Worm (Caenorhabditis elegans): ENCODE measurements around the gene C15H11.11.

DNA sequence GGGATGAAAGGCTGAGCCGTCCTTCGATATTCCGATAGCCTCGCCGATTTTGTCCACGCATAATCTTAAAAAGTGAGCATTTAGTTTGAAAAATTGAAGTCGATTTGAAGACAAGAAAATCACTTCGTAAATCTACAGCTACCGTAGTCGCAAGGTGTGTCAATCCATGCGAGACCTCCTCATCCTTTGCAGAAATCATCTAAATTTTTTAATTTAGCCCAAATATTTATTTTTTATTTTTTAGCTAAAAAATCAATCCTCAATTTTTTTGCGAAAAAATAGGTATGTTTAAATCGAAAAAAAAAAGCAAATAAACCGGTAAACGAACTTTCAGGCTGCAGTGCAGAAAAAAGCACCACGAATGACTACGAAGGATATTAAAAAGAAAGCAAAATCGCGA, 2.4 kb downstream of the C15H11.11 start, which contains the start of the genes nxf-2 and set-31:
- no peak for TF ChIP-seq snpc-4 (tag; optimal IDR thresholded peaks at IDR 0.05)
- TF ChIP-seq nhr-12 (tag; optimal IDR thresholded peaks at IDR 0.05): no peak
- TF ChIP-seq mep-1 (tag; optimal IDR thresholded peaks at IDR 0.05): no peak
- TF ChIP-seq elt-3 (tag; optimal IDR thresholded peaks at IDR 0.05): no peak
- TF ChIP-seq unc-39 (tag; optimal IDR thresholded peaks at IDR 0.05): no peak
- TF ChIP-seq unc-62 (GFP tag; optimal IDR thresholded peaks at IDR 0.05): no peak

Measured in whole organism, mixed stage, embryonic.